Fruit fly (Drosophila melanogaster) whole organism, embryonic: Measurements from ENCODE around the gene nst.
A peak's percentile ranks its signal among the peaks of the same experiment; 100 is the strongest.

Experiments
- Bdp1 ChIP-seq: fragments of 200-800 bp; sonication (Bioruptor generic); optimal IDR thresholded peaks from 3 replicates; lab custom pipeline; 2016; ENCODE audit warnings: missing biosample characterization, missing genetic modification characterization
- BtbVII ChIP-seq: fragments of 200-800 bp; sonication (Bioruptor generic); optimal IDR thresholded peaks from 3 replicates; lab custom pipeline; 2017; ENCODE audit warnings: missing biosample characterization, mild to moderate bottlenecking, missing genetic modification characterization
- CG10267 ChIP-seq: fragments of 200-800 bp; sonication (Bioruptor generic); optimal IDR thresholded peaks from 2 replicates; lab custom pipeline; 2018; ENCODE audit warnings: missing biosample characterization, mild to moderate bottlenecking, missing genetic modification characterization, moderate library complexity
- CG12219 ChIP-seq: fragments of 200-800 bp; sonication (Bioruptor generic); optimal IDR thresholded peaks from 3 replicates; lab custom pipeline; 2018; ENCODE audit warnings: missing biosample characterization, mild to moderate bottlenecking, missing genetic modification characterization
- CG1233 ChIP-seq: fragments of 200-800 bp; sonication (Bioruptor generic); optimal IDR thresholded peaks from 4 replicates; lab custom pipeline; 2018; ENCODE audit warnings: missing biosample characterization, mild to moderate bottlenecking, missing genetic modification characterization
- CG12942 ChIP-seq: fragments of 200-800 bp; sonication (Bioruptor generic); optimal IDR thresholded peaks from 3 replicates; lab custom pipeline; 2016; ENCODE audit warnings: missing biosample characterization, missing genetic modification characterization
- CG13287 ChIP-seq: fragments of 200-800 bp; sonication (Bioruptor generic); IDR thresholded peaks from 2 replicates; pipeline ENCODE4 v1.3.6; 2022; ENCODE audit warnings: missing biosample characterization, missing genetic modification characterization; ENCODE audit not compliant: partially characterized antibody
- CG13424 ChIP-seq: fragments of 200-800 bp; sonication (Bioruptor generic); optimal IDR thresholded peaks from 2 replicates; lab custom pipeline; 2019; ENCODE audit warnings: missing biosample characterization, mild to moderate bottlenecking, missing genetic modification characterization, moderate library complexity
- CG16779 ChIP-seq: fragments of 200-800 bp; sonication (Bioruptor generic); IDR thresholded peaks from 2 replicates; pipeline ENCODE4 v1.3.6; 2022; ENCODE audit warnings: missing biosample characterization, missing genetic modification characterization
- CG16863 ChIP-seq: fragments of 200-800 bp; sonication (Bioruptor generic); optimal IDR thresholded peaks from 3 replicates; lab custom pipeline; 2016; ENCODE audit warnings: missing biosample characterization, missing genetic modification characterization
- CG17912 ChIP-seq: fragments of 200-800 bp; sonication (Bioruptor generic); optimal IDR thresholded peaks from 2 replicates; lab custom pipeline; 2018; ENCODE audit warnings: missing biosample characterization, mild to moderate bottlenecking, missing genetic modification characterization
- CG2116 ChIP-seq: fragments of 200-800 bp; sonication (Bioruptor generic); optimal IDR thresholded peaks from 3 replicates; lab custom pipeline; 2018; ENCODE audit warnings: missing biosample characterization, mild to moderate bottlenecking, missing genetic modification characterization
- CG30403 ChIP-seq: fragments of 200-800 bp; sonication (Bioruptor generic); optimal IDR thresholded peaks from 3 replicates; lab custom pipeline; 2016; ENCODE audit warnings: missing biosample characterization, missing genetic modification characterization
- CG31441 ChIP-seq: fragments of 200-800 bp; sonication (Bioruptor generic); IDR thresholded peaks from 2 replicates; pipeline ENCODE4 v1.3.6; 2022; ENCODE audit warnings: missing biosample characterization, missing genetic modification characterization
- CG32767 ChIP-seq: fragments of 200-800 bp; sonication (Bioruptor generic); IDR thresholded peaks from 2 replicates; pipeline ENCODE4 v1.3.6; 2022; ENCODE audit warnings: missing biosample characterization, missing genetic modification characterization
- CG3838 ChIP-seq: fragments of 200-800 bp; sonication (Bioruptor generic); optimal IDR thresholded peaks from 3 replicates; lab custom pipeline; 2016; ENCODE audit warnings: missing biosample characterization, missing genetic modification characterization
- CG4404 ChIP-seq: fragments of 200-800 bp; sonication (Bioruptor generic); IDR thresholded peaks from 2 replicates; pipeline ENCODE4 v1.3.6; 2022; ENCODE audit warnings: missing biosample characterization, missing genetic modification characterization
- CG8359 ChIP-seq: fragments of 200-800 bp; sonication (Bioruptor generic); optimal IDR thresholded peaks from 2 replicates; lab custom pipeline; 2017; ENCODE audit warnings: missing biosample characterization, mild to moderate bottlenecking, missing genetic modification characterization, borderline replicate concordance
- CG8765 ChIP-seq: fragments of 200-800 bp; sonication (Bioruptor generic); IDR thresholded peaks from 2 replicates; pipeline ENCODE4 v1.3.6; 2022; ENCODE audit warnings: missing biosample characterization, missing genetic modification characterization
- D19B ChIP-seq: fragments of 200-800 bp; sonication (Bioruptor generic); optimal IDR thresholded peaks from 2 replicates; lab custom pipeline; 2017; ENCODE audit warnings: missing biosample characterization, mild to moderate bottlenecking, missing genetic modification characterization
- Doc3 ChIP-seq: fragments of 200-800 bp; sonication (Bioruptor generic); IDR thresholded peaks from 3 replicates; pipeline ENCODE4 v1.3.6; 2022; ENCODE audit warnings: missing biosample characterization, missing genetic modification characterization; ENCODE audit not compliant: partially characterized antibody
- E2f1 ChIP-seq: fragments of 200-800 bp; sonication (Bioruptor generic); IDR thresholded peaks from 2 replicates; pipeline ENCODE4 v1.3.6; 2022; ENCODE audit warnings: missing biosample characterization, missing genetic modification characterization
- Ets97D ChIP-seq: fragments of 200-800 bp; sonication (Bioruptor generic); optimal IDR thresholded peaks from 3 replicates; lab custom pipeline; 2016; ENCODE audit warnings: missing biosample characterization, missing genetic modification characterization
- H15 ChIP-seq: fragments of 200-800 bp; sonication (Bioruptor generic); IDR thresholded peaks from 3 replicates; pipeline ENCODE4 v1.3.6; 2022; ENCODE audit warnings: missing biosample characterization, missing genetic modification characterization
- Hr39 ChIP-seq: fragments of >200 bp; optimal IDR thresholded peaks from 2 replicates; lab custom pipeline; 2017
- Hsf ChIP-seq: fragments of 200-800 bp; sonication (Bioruptor generic); optimal IDR thresholded peaks from 3 replicates; lab custom pipeline; 2016; ENCODE audit warnings: missing biosample characterization, missing genetic modification characterization
- NC2α ChIP-seq: fragments of 200-800 bp; sonication (Bioruptor generic); optimal IDR thresholded peaks from 2 replicates; lab custom pipeline; 2016; ENCODE audit warnings: missing biosample characterization, missing genetic modification characterization
- Pdp1 ChIP-seq, 2 experiments: fragments of 200-800 bp; sonication (Bioruptor generic); optimal IDR thresholded peaks; 3 replicates each; lab custom pipeline; 2016; ENCODE audit warnings: missing biosample characterization in 2 of 2, missing genetic modification characterization in 2 of 2, mild to moderate bottlenecking in 1 of 2, moderate library complexity in 1 of 2
- Spps ChIP-seq: fragments of 200-800 bp; sonication (Bioruptor generic); optimal IDR thresholded peaks from 2 replicates; lab custom pipeline; 2018; ENCODE audit warnings: missing biosample characterization, mild to moderate bottlenecking, missing genetic modification characterization
- Stat92E ChIP-seq, 3 experiments: fragments of >200 bp in 2 of 3; fragments of 200-800 bp in 1 of 3; sonication (Bioruptor generic) in 1 of 3; optimal IDR thresholded peaks; 2 replicates each; lab custom pipeline; 2017 to 2019; ENCODE audit warnings: missing biosample characterization in 3 of 3, missing genetic modification characterization in 3 of 3, mild to moderate bottlenecking in 1 of 3, moderate library complexity in 1 of 3
- al ChIP-seq: fragments of 200-800 bp; sonication (Bioruptor generic); IDR thresholded peaks from 2 replicates; pipeline ENCODE4 v1.3.6; 2022; ENCODE audit warnings: missing biosample characterization, missing genetic modification characterization
- ap ChIP-seq: fragments of 200-800 bp; sonication (Bioruptor generic); IDR thresholded peaks from 2 replicates; pipeline ENCODE4 v1.3.6; 2022; ENCODE audit warnings: missing biosample characterization, missing genetic modification characterization
- bab2 ChIP-seq: fragments of 200-800 bp; sonication (Bioruptor generic); optimal IDR thresholded peaks from 2 replicates; lab custom pipeline; 2016; ENCODE audit warnings: missing biosample characterization, missing genetic modification characterization
- bowl ChIP-seq: fragments of 200-800 bp; sonication (Bioruptor generic); IDR thresholded peaks from 2 replicates; pipeline ENCODE4 v1.3.6; 2022; ENCODE audit warnings: missing biosample characterization, missing genetic modification characterization
- bsh ChIP-seq, 2 experiments: fragments of 200-800 bp; sonication (Bioruptor generic); optimal IDR thresholded peaks; 2 replicates each; lab custom pipeline; 2017 to 2018; ENCODE audit warnings: mild to moderate bottlenecking in 2 of 2, missing biosample characterization in 2 of 2, missing genetic modification characterization in 2 of 2, moderate library complexity in 1 of 2
- btn ChIP-seq: fragments of 200-800 bp; sonication (Bioruptor generic); optimal IDR thresholded peaks from 2 replicates; lab custom pipeline; 2016; ENCODE audit warnings: missing biosample characterization, missing genetic modification characterization
- crol ChIP-seq: fragments of 200-800 bp; sonication (Bioruptor generic); IDR thresholded peaks from 2 replicates; pipeline ENCODE4 v1.3.6; 2022; ENCODE audit warnings: missing biosample characterization, missing genetic modification characterization
- cwo ChIP-seq: fragments of 200-800 bp; sonication (Bioruptor generic); optimal IDR thresholded peaks from 3 replicates; lab custom pipeline; 2017; ENCODE audit warnings: missing biosample characterization, missing genetic modification characterization, mild to moderate bottlenecking, moderate library complexity, missing genetic modification reagents
- gem ChIP-seq: fragments of 200-800 bp; sonication (Bioruptor generic); optimal IDR thresholded peaks from 2 replicates; lab custom pipeline; 2019; ENCODE audit warnings: missing biosample characterization, mild to moderate bottlenecking, missing genetic modification characterization, moderate library complexity
- kni ChIP-seq: fragments of 200-800 bp; sonication (Bioruptor generic); optimal IDR thresholded peaks from 3 replicates; lab custom pipeline; 2017; ENCODE audit warnings: mild to moderate bottlenecking, missing biosample characterization, missing genetic modification reagents, missing genetic modification characterization
- onecut ChIP-seq: fragments of 200-800 bp; sonication (Bioruptor generic); IDR thresholded peaks from 2 replicates; pipeline ENCODE4 v1.3.6; 2022; ENCODE audit warnings: missing biosample characterization, missing genetic modification characterization
- pnt ChIP-seq: fragments of 200-800 bp; sonication (Bioruptor generic); optimal IDR thresholded peaks from 3 replicates; lab custom pipeline; 2016; ENCODE audit warnings: missing biosample characterization, missing genetic modification characterization
- pzg ChIP-seq: fragments of 200-800 bp; sonication (Bioruptor generic); optimal IDR thresholded peaks from 3 replicates; lab custom pipeline; 2018; ENCODE audit warnings: missing biosample characterization, mild to moderate bottlenecking, missing genetic modification characterization, moderate library complexity
- sim ChIP-seq: fragments of 200-800 bp; sonication (Bioruptor generic); IDR thresholded peaks from 2 replicates; pipeline ENCODE4 v1.3.6; 2022; ENCODE audit warnings: missing biosample characterization, missing genetic modification characterization
- tll ChIP-seq, 2 experiments: fragments of 200-800 bp in 1 of 2; fragments of >200 bp in 1 of 2; sonication (Bioruptor generic) in 1 of 2; optimal IDR thresholded peaks; 2 replicates each; lab custom pipeline; 2017 to 2019; ENCODE audit warnings: missing biosample characterization in 2 of 2, missing genetic modification characterization in 2 of 2, mild to moderate bottlenecking in 1 of 2, moderate library complexity in 1 of 2
- trem ChIP-seq: fragments of 200-800 bp; optimal IDR thresholded peaks from 3 replicates; lab custom pipeline; 2019; ENCODE audit warnings: missing biosample characterization, mild to moderate bottlenecking, missing genetic modification characterization, moderate library complexity
- twi ChIP-seq: fragments of 200-800 bp; optimal IDR thresholded peaks from 2 replicates; lab custom pipeline; 2019; ENCODE audit warnings: missing biosample characterization, mild to moderate bottlenecking, missing genetic modification characterization, moderate library complexity
- vfl ChIP-seq: fragments of 200-800 bp; sonication (Bioruptor generic); optimal IDR thresholded peaks from 2 replicates; lab custom pipeline; 2016; ENCODE audit warnings: missing biosample characterization, missing genetic modification characterization
- wek ChIP-seq: fragments of 200-800 bp; sonication (Bioruptor generic); optimal IDR thresholded peaks from 3 replicates; lab custom pipeline; 2018; ENCODE audit warnings: missing biosample characterization, mild to moderate bottlenecking, missing genetic modification characterization, moderate library complexity
- z ChIP-seq: fragments of 200-800 bp; sonication (Bioruptor generic); IDR thresholded peaks from 3 replicates; pipeline ENCODE4 v1.3.6; 2022; ENCODE audit warnings: missing biosample characterization, missing genetic modification characterization

The nst gene

dm6 chr3L:12523941-12524340 is 6.0 kb downstream of the nst start, which contains the start of the genes ver and Gcn5 (continued):
- TF ChIP-seq wek (GFP tag; lab: Kevin White, UChicago) = peak; percentile 52
- TF ChIP-seq btn (GFP tag; lab: Kevin White, UChicago) = peak; percentile 63
- peak; percentile 83 to 91 for TF ChIP-seq bsh (GFP tag; optimal IDR thresholded peaks at IDR 0.05; lab: Kevin White, UChicago)
- peak; percentile 85 for TF ChIP-seq Ets97D (GFP tag; lab: Kevin White, UChicago)
- peak in 1 of 2 experiments; percentile 27 for TF ChIP-seq tll (GFP tag; optimal IDR thresholded peaks at IDR 0.05; lab: Kevin White, UChicago)
- peak; percentile 83 for TF ChIP-seq CG12219 (GFP tag; lab: Kevin White, UChicago)
- TF ChIP-seq trem (tag; lab: Kevin White, UChicago) = peak; percentile 100
- no peak for TF ChIP-seq Doc3 (GFP tag; lab: Robert Waterston, UW)
- no peak for TF ChIP-seq Hr39
- no peak for TF ChIP-seq kni (GFP tag; lab: Kevin White, UChicago)
- TF ChIP-seq CG13424 (tag; lab: Kevin White, UChicago) = peak; percentile 92
- TF ChIP-seq CG17912 = peak; percentile 72
- peak; percentile 36 for TF ChIP-seq NC2α (GFP tag; lab: Kevin White, UChicago)
- peak; percentile 86 for TF ChIP-seq CG12942 (GFP tag; lab: Kevin White, UChicago)
- peak; percentile 87 for TF ChIP-seq CG4404 (GFP tag; lab: Robert Waterston, UW)
- peak; percentile 78 for TF ChIP-seq Bdp1
- TF ChIP-seq cwo (GFP tag; lab: Kevin White, UChicago) = peak; percentile 87
- peak; percentile 90 for TF ChIP-seq CG32767
- TF ChIP-seq crol = 0 out of 2 replicates have a peak, but pooled peaks have one; percentile 18
- peak; percentile 93 for TF ChIP-seq E2f1
- peak; percentile 60 for TF ChIP-seq CG8359 (GFP tag; lab: Kevin White, UChicago)
- TF ChIP-seq bab2 (GFP tag; lab: Kevin White, UChicago) = peak; percentile 90
- peak; percentile 82; the same call in 1 of the 2 replicates for TF ChIP-seq CG16779 (GFP tag; lab: Robert Waterston, UW)
- peak; percentile 88 for TF ChIP-seq CG10267
- peak; percentile 82 for TF ChIP-seq vfl (GFP tag; lab: Kevin White, UChicago)
- TF ChIP-seq pzg (GFP tag; lab: Kevin White, UChicago) = peak; percentile 52
- peak; percentile 90 for TF ChIP-seq BtbVII (GFP tag; lab: Kevin White, UChicago)
- peak; percentile 85 to 86 for TF ChIP-seq Pdp1 (GFP tag; optimal IDR thresholded peaks at IDR 0.05; lab: Kevin White, UChicago)
- peak; percentile 73 for TF ChIP-seq twi
- TF ChIP-seq onecut (GFP tag; lab: Robert Waterston, UW) = peak; percentile 84
- peak; percentile 95 for TF ChIP-seq gem (tag; lab: Kevin White, UChicago)
- peak; percentile 76 for TF ChIP-seq sim (GFP tag; lab: Robert Waterston, UW)
- TF ChIP-seq CG2116 (GFP tag; lab: Kevin White, UChicago) = peak; percentile 81
- peak; percentile 70 for TF ChIP-seq CG3838 (GFP tag; lab: Kevin White, UChicago)
- peak; percentile 76 for TF ChIP-seq bowl (GFP tag; lab: Robert Waterston, UW)
- peak; percentile 84 for TF ChIP-seq ap
- peak; percentile 86 for TF ChIP-seq CG8765 (GFP tag; lab: Robert Waterston, UW)
- peak; percentile 90 for TF ChIP-seq CG1233 (GFP tag; lab: Kevin White, UChicago)
- TF ChIP-seq D19B (GFP tag; lab: Kevin White, UChicago) = peak; percentile 85
- peak; percentile 44; the same call in 1 of the 2 replicates for TF ChIP-seq CG13287 (GFP tag; lab: Robert Waterston, UW)
- TF ChIP-seq Hsf (GFP tag; lab: Kevin White, UChicago) = peak; percentile 92
- TF ChIP-seq CG30403 (GFP tag; lab: Kevin White, UChicago) = peak; percentile 93
- TF ChIP-seq pnt (GFP tag; lab: Kevin White, UChicago) = peak; percentile 77
- peak; percentile 79 for TF ChIP-seq CG16863
- peak; percentile 94 for TF ChIP-seq H15 (GFP tag; lab: Robert Waterston, UW)
- TF ChIP-seq Spps (tag; lab: Kevin White, UChicago) = peak; percentile 77
- TF ChIP-seq z (GFP tag; lab: Robert Waterston, UW) = peak; percentile 63; the same call in 1 of the 3 replicates
- TF ChIP-seq Stat92E (GFP tag; optimal IDR thresholded peaks at IDR 0.05; lab: Kevin White, UChicago) = peak in 1 of 3 experiments; percentile 15
- peak; percentile 93 for TF ChIP-seq al (GFP tag; lab: Robert Waterston, UW)
- TF ChIP-seq CG31441 (GFP tag; lab: Robert Waterston, UW) = peak; percentile 95
